Fruit fly (Drosophila melanogaster) whole organism, embryonic: Measurements from ENCODE around the gene PCNA2.

Source experiments
- Atf-2 ChIP-seq: fragments of 200-800 bp; sonication (Bioruptor generic); optimal IDR thresholded peaks from 2 replicates; lab custom pipeline; 2016; ENCODE audit warnings: missing biosample characterization, missing genetic modification characterization
- B-H1 ChIP-seq: fragments of 200-800 bp; sonication (Bioruptor generic); IDR thresholded peaks from 3 replicates; pipeline ENCODE4 v1.3.6; 2022; ENCODE audit warnings: missing biosample characterization, missing genetic modification characterization
- Bdp1 ChIP-seq: fragments of 200-800 bp; sonication (Bioruptor generic); optimal IDR thresholded peaks from 3 replicates; lab custom pipeline; 2016; ENCODE audit warnings: missing biosample characterization, missing genetic modification characterization
- C15 ChIP-seq: fragments of 200-800 bp; sonication (Bioruptor generic); IDR thresholded peaks from 3 replicates; pipeline ENCODE4 v1.3.6; 2022; ENCODE audit warnings: missing biosample characterization, missing genetic modification characterization
- CG10274 ChIP-seq: fragments of 200-800 bp; sonication (Bioruptor generic); optimal IDR thresholded peaks from 3 replicates; lab custom pipeline; 2017; ENCODE audit warnings: missing biosample characterization, mild to moderate bottlenecking, missing genetic modification characterization
- CG10565 ChIP-seq: fragments of 200-800 bp; sonication (Bioruptor generic); optimal IDR thresholded peaks from 3 replicates; lab custom pipeline; 2016; ENCODE audit warnings: missing biosample characterization, mild to moderate bottlenecking, missing genetic modification characterization
- CG10959 ChIP-seq: fragments of 200-800 bp; sonication (Bioruptor generic); IDR thresholded peaks from 2 replicates; pipeline ENCODE4 v1.3.6; 2022; ENCODE audit warnings: missing biosample characterization, missing genetic modification characterization
- CG11085 ChIP-seq: fragments of 200-800 bp; sonication (Bioruptor generic); IDR thresholded peaks from 2 replicates; pipeline ENCODE4 v1.3.6; 2022; ENCODE audit warnings: missing biosample characterization, missing genetic modification characterization
- CG16863 ChIP-seq: fragments of 200-800 bp; sonication (Bioruptor generic); optimal IDR thresholded peaks from 3 replicates; lab custom pipeline; 2016; ENCODE audit warnings: missing biosample characterization, missing genetic modification characterization
- CG18262 ChIP-seq: fragments of 200-800 bp; optimal IDR thresholded peaks from 3 replicates; lab custom pipeline; 2019; ENCODE audit warnings: missing biosample characterization, mild to moderate bottlenecking, missing genetic modification characterization, moderate library complexity
- CG2712 ChIP-seq: fragments of 200-800 bp; optimal IDR thresholded peaks from 3 replicates; lab custom pipeline; 2019; ENCODE audit warnings: missing biosample characterization, mild to moderate bottlenecking, missing genetic modification characterization, moderate library complexity
- CG2875 ChIP-seq: fragments of 200-800 bp; sonication (Bioruptor generic); optimal IDR thresholded peaks from 2 replicates; lab custom pipeline; 2017; ENCODE audit warnings: missing biosample characterization, mild to moderate bottlenecking, missing genetic modification characterization, missing genetic modification reagents
- CG3065 ChIP-seq: fragments of 200-800 bp; sonication (Bioruptor generic); optimal IDR thresholded peaks from 2 replicates; lab custom pipeline; 2016; ENCODE audit warnings: missing biosample characterization, missing genetic modification characterization
- CG31224 ChIP-seq: fragments of 200-800 bp; sonication (Bioruptor generic); IDR thresholded peaks from 2 replicates; pipeline ENCODE4 v1.3.6; 2022; ENCODE audit warnings: missing biosample characterization, missing genetic modification characterization
- CG31365 ChIP-seq: fragments of 200-800 bp; sonication (Bioruptor generic); optimal IDR thresholded peaks from 2 replicates; lab custom pipeline; 2018; ENCODE audit warnings: missing biosample characterization, mild to moderate bottlenecking, missing genetic modification characterization
- CG3407 ChIP-seq: fragments of 200-800 bp; sonication (Bioruptor generic); optimal IDR thresholded peaks from 2 replicates; lab custom pipeline; 2018; ENCODE audit warnings: missing biosample characterization, mild to moderate bottlenecking, missing genetic modification characterization
- CG34224 ChIP-seq: fragments of 200-800 bp; sonication (Bioruptor generic); IDR thresholded peaks from 3 replicates; pipeline ENCODE4 v1.3.6; 2022; ENCODE audit warnings: missing biosample characterization, missing genetic modification characterization; ENCODE audit not compliant: partially characterized antibody
- CG4730 ChIP-seq: fragments of 200-800 bp; sonication (Bioruptor generic); IDR thresholded peaks from 2 replicates; pipeline ENCODE4 v1.3.6; 2022; ENCODE audit warnings: missing biosample characterization, missing genetic modification characterization
- CG7745 ChIP-seq: fragments of 200-800 bp; sonication (Bioruptor generic); optimal IDR thresholded peaks from 2 replicates; lab custom pipeline; 2018; ENCODE audit warnings: missing biosample characterization, mild to moderate bottlenecking, missing genetic modification characterization, moderate library complexity
- CTCF ChIP-seq: fragments of 200-800 bp; sonication (Bioruptor generic); optimal IDR thresholded peaks from 2 replicates; lab custom pipeline; 2017; ENCODE audit warnings: missing biosample characterization, mild to moderate bottlenecking, missing genetic modification characterization, moderate library complexity
- D ChIP-seq, 2 experiments: fragments of 200-800 bp in 1 of 2; fragments of >200 bp in 1 of 2; sonication (Bioruptor generic) in 1 of 2; optimal IDR thresholded peaks; 2 replicates in 1 of 2; 3 replicates in 1 of 2; lab custom pipeline; 2017; ENCODE audit warnings: mild to moderate bottlenecking in 1 of 2, missing biosample characterization in 1 of 2, missing genetic modification characterization in 1 of 2, missing genetic modification reagents in 1 of 2
- Deaf1 ChIP-seq: fragments of 200-800 bp; optimal IDR thresholded peaks from 3 replicates; lab custom pipeline; 2019; ENCODE audit warnings: missing biosample characterization, mild to moderate bottlenecking, missing genetic modification characterization, moderate library complexity
- Dfd ChIP-seq, 2 experiments: fragments of >200 bp; optimal IDR thresholded peaks; 2 replicates each; lab custom pipeline; 2017; ENCODE audit warnings: missing biosample characterization in 2 of 2, missing genetic modification characterization in 2 of 2
- Fer2 ChIP-seq: fragments of 200-800 bp; sonication (Bioruptor generic); optimal IDR thresholded peaks from 2 replicates; lab custom pipeline; 2018; ENCODE audit warnings: missing biosample characterization, mild to moderate bottlenecking, missing genetic modification characterization, moderate library complexity
- Fer3 ChIP-seq: fragments of 200-800 bp; sonication (Bioruptor generic); optimal IDR thresholded peaks from 2 replicates; lab custom pipeline; 2018; ENCODE audit warnings: missing biosample characterization, mild to moderate bottlenecking, missing genetic modification characterization, moderate library complexity
- Gsc ChIP-seq: fragments of 200-800 bp; sonication (Bioruptor generic); IDR thresholded peaks from 2 replicates; pipeline ENCODE4 v1.3.6; 2022; ENCODE audit warnings: missing biosample characterization, missing genetic modification characterization
- HLHmδ ChIP-seq: fragments of 200-800 bp; sonication (Bioruptor generic); optimal IDR thresholded peaks from 2 replicates; lab custom pipeline; 2018; ENCODE audit warnings: missing biosample characterization, mild to moderate bottlenecking, missing genetic modification characterization, moderate library complexity
- Lim3 ChIP-seq: fragments of 200-800 bp; sonication (Bioruptor generic); IDR thresholded peaks from 2 replicates; pipeline ENCODE4 v1.3.6; 2022; ENCODE audit warnings: missing biosample characterization, missing genetic modification characterization
- Nf-YA ChIP-seq: fragments of 200-800 bp; sonication (Bioruptor generic); IDR thresholded peaks from 2 replicates; pipeline ENCODE4 v1.3.6; 2022; ENCODE audit warnings: missing biosample characterization, missing genetic modification characterization
- Opbp ChIP-seq: fragments of 200-800 bp; sonication (Bioruptor generic); IDR thresholded peaks from 3 replicates; pipeline ENCODE4 v1.3.6; 2022; ENCODE audit warnings: missing biosample characterization, missing genetic modification characterization; ENCODE audit not compliant: partially characterized antibody
- PHDP ChIP-seq: fragments of 200-800 bp; sonication (Bioruptor generic); optimal IDR thresholded peaks from 3 replicates; lab custom pipeline; 2018; ENCODE audit warnings: missing biosample characterization, mild to moderate bottlenecking, missing genetic modification characterization, moderate library complexity
- Xbp1 ChIP-seq: fragments of 200-800 bp; sonication (Bioruptor generic); optimal IDR thresholded peaks from 3 replicates; lab custom pipeline; 2016; ENCODE audit warnings: missing biosample characterization, mild to moderate bottlenecking, missing genetic modification characterization
- abd-A ChIP-seq: fragments of 200-800 bp; sonication (Bioruptor generic); optimal IDR thresholded peaks from 3 replicates; lab custom pipeline; 2019; ENCODE audit warnings: missing biosample characterization, mild to moderate bottlenecking, missing genetic modification characterization, moderate library complexity
- ara ChIP-seq: fragments of 200-800 bp; sonication (Bioruptor generic); IDR thresholded peaks from 2 replicates; pipeline ENCODE4 v1.3.6; 2022; ENCODE audit warnings: missing biosample characterization, missing genetic modification characterization
- bigmax ChIP-seq: fragments of 200-800 bp; sonication (Bioruptor generic); optimal IDR thresholded peaks from 2 replicates; lab custom pipeline; 2018; ENCODE audit warnings: missing biosample characterization, mild to moderate bottlenecking, missing genetic modification characterization
- br ChIP-seq: fragments of >200 bp; optimal IDR thresholded peaks from 2 replicates; lab custom pipeline; 2017
- da ChIP-seq: fragments of 200-800 bp; sonication (Bioruptor generic); optimal IDR thresholded peaks from 2 replicates; lab custom pipeline; 2016; ENCODE audit warnings: missing biosample characterization, missing genetic modification characterization
- eve ChIP-seq, 2 experiments: fragments of >200 bp; optimal IDR thresholded peaks; 2 replicates each; lab custom pipeline; 2017; ENCODE audit warnings: missing biosample characterization in 2 of 2, missing genetic modification characterization in 2 of 2
- exex ChIP-seq: fragments of 200-800 bp; sonication (Bioruptor generic); optimal IDR thresholded peaks from 4 replicates; lab custom pipeline; 2018; ENCODE audit warnings: missing biosample characterization, mild to moderate bottlenecking, missing genetic modification characterization, moderate library complexity
- gcm ChIP-seq: fragments of 200-800 bp; sonication (Bioruptor generic); optimal IDR thresholded peaks from 2 replicates; lab custom pipeline; 2019; ENCODE audit warnings: missing biosample characterization, mild to moderate bottlenecking, missing genetic modification characterization, moderate library complexity
- gsb ChIP-seq: fragments of 200-800 bp; sonication (Bioruptor generic); IDR thresholded peaks from 2 replicates; pipeline ENCODE4 v1.3.6; 2022; ENCODE audit warnings: missing biosample characterization, missing genetic modification characterization
- lmd ChIP-seq: fragments of 200-800 bp; sonication (Bioruptor generic); IDR thresholded peaks from 2 replicates; pipeline ENCODE4 v1.3.6; 2022; ENCODE audit warnings: missing biosample characterization, missing genetic modification characterization
- lola ChIP-seq, 3 experiments: fragments of >200 bp in 2 of 3; fragments of 200-800 bp in 1 of 3; sonication (Bioruptor generic) in 1 of 3; optimal IDR thresholded peaks; 2 replicates each; lab custom pipeline; 2017 to 2019; ENCODE audit warnings: missing biosample characterization in 3 of 3, missing genetic modification characterization in 3 of 3, mild to moderate bottlenecking in 1 of 3, moderate library complexity in 1 of 3
- oc ChIP-seq: fragments of 200-800 bp; sonication (Bioruptor generic); optimal IDR thresholded peaks from 2 replicates; lab custom pipeline; 2018; ENCODE audit warnings: missing biosample characterization, mild to moderate bottlenecking, missing genetic modification characterization, moderate library complexity
- org-1 ChIP-seq: fragments of 200-800 bp; sonication (Bioruptor generic); optimal IDR thresholded peaks from 2 replicates; lab custom pipeline; 2017; ENCODE audit warnings: missing biosample characterization, missing genetic modification characterization
- row ChIP-seq: fragments of 200-800 bp; sonication (Bioruptor generic); IDR thresholded peaks from 3 replicates; pipeline ENCODE4 v1.3.6; 2022; ENCODE audit warnings: missing biosample characterization, missing genetic modification characterization
- schlank ChIP-seq: fragments of 200-800 bp; sonication (Bioruptor generic); optimal IDR thresholded peaks from 2 replicates; lab custom pipeline; 2018; ENCODE audit warnings: missing biosample characterization, mild to moderate bottlenecking, missing genetic modification characterization
- sim ChIP-seq: fragments of 200-800 bp; sonication (Bioruptor generic); IDR thresholded peaks from 2 replicates; pipeline ENCODE4 v1.3.6; 2022; ENCODE audit warnings: missing biosample characterization, missing genetic modification characterization
- slbo ChIP-seq: fragments of 200-800 bp; sonication (Bioruptor generic); IDR thresholded peaks from 2 replicates; pipeline ENCODE4 v1.3.6; 2022; ENCODE audit warnings: missing biosample characterization, missing genetic modification characterization
- slou ChIP-seq: fragments of 200-800 bp; sonication (Bioruptor generic); optimal IDR thresholded peaks from 3 replicates; lab custom pipeline; 2016; ENCODE audit warnings: missing biosample characterization, missing genetic modification characterization
- tna ChIP-seq: fragments of 200-800 bp; sonication (Bioruptor generic); IDR thresholded peaks from 2 replicates; pipeline ENCODE4 v1.3.6; 2022; ENCODE audit warnings: missing biosample characterization, missing genetic modification characterization; ENCODE audit not compliant: partially characterized antibody

Gene PCNA2

dm6 chr2L:19582185-19582584, 1.6 kb downstream of the PCNA2 start, which contains the start of gene Hakai (continued):
- no peak for TF ChIP-seq PHDP (tag; lab: Kevin White, UChicago)
- no peak for TF ChIP-seq CG10959 (GFP tag; lab: Robert Waterston, UW)
- no peak for TF ChIP-seq CG11085 (GFP tag; lab: Robert Waterston, UW)
- TF ChIP-seq CG2875 (GFP tag; lab: Kevin White, UChicago), result no peak
- no peak for TF ChIP-seq abd-A (tag; lab: Kevin White, UChicago)
- peak; percentile 63 for TF ChIP-seq lmd (GFP tag; lab: Robert Waterston, UW)
- TF ChIP-seq da, result peak; percentile 39
- TF ChIP-seq CG31224 (GFP tag; lab: Robert Waterston, UW), result peak; percentile 34; the same call in 1 of the 2 replicates
- no peak for TF ChIP-seq CTCF (GFP tag; lab: Kevin White, UChicago)
- peak; percentile 86 for TF ChIP-seq slbo (GFP tag; lab: Robert Waterston, UW)
- TF ChIP-seq CG2712 (tag; lab: Kevin White, UChicago), result peak; percentile 47
- TF ChIP-seq CG16863 (GFP tag; lab: Kevin White, UChicago), result peak; percentile 48
- TF ChIP-seq slou (GFP tag; lab: Kevin White, UChicago), result peak; percentile 48
- TF ChIP-seq org-1 (GFP tag; lab: Kevin White, UChicago), result no peak
- no peak for TF ChIP-seq br
- TF ChIP-seq CG10565 (GFP tag; lab: Kevin White, UChicago), result no peak
- no peak for TF ChIP-seq Nf-YA (GFP tag; lab: Robert Waterston, UW)
- no peak for TF ChIP-seq bigmax (GFP tag; lab: Kevin White, UChicago)
- TF ChIP-seq Xbp1 (GFP tag; lab: Kevin White, UChicago), result peak; percentile 81
- no peak for TF ChIP-seq CG3407 (GFP tag; lab: Kevin White, UChicago)
- TF ChIP-seq sim, result no peak
- TF ChIP-seq D (optimal IDR thresholded peaks at IDR 0.05; lab: Kevin White, UChicago), result no peak
- peak; percentile 1 for TF ChIP-seq D (GFP tag; optimal IDR thresholded peaks at IDR 0.05; lab: Kevin White, UChicago)
- no peak for TF ChIP-seq Lim3 (GFP tag; lab: Robert Waterston, UW)
- no peak for TF ChIP-seq Atf-2 (GFP tag; lab: Kevin White, UChicago)
- TF ChIP-seq CG10274 (GFP tag; lab: Kevin White, UChicago), result no peak
- TF ChIP-seq Fer2 (tag; lab: Kevin White, UChicago), result peak; percentile 24
- no peak for TF ChIP-seq C15 (GFP tag; lab: Robert Waterston, UW)
- TF ChIP-seq CG31365 (tag; lab: Kevin White, UChicago), result no peak
- TF ChIP-seq tna (GFP tag; lab: Robert Waterston, UW), result peak; percentile 41; the same call in 1 of the 2 replicates
- peak; percentile 57; the same call in 2 of the 3 replicates for TF ChIP-seq CG34224 (GFP tag; lab: Robert Waterston, UW)
- TF ChIP-seq Dfd (GFP tag; optimal IDR thresholded peaks at IDR 0.05; lab: Kevin White, UChicago), result peak in 1 of 2 experiments; percentile 12
- peak; percentile 0 for TF ChIP-seq Fer3
- TF ChIP-seq CG18262, result peak; percentile 5
- no peak for TF ChIP-seq Deaf1 (tag; lab: Kevin White, UChicago)
- peak; percentile 73 for TF ChIP-seq row (GFP tag; lab: Robert Waterston, UW)
- TF ChIP-seq CG4730 (GFP tag; lab: Robert Waterston, UW), result no peak
- no peak for TF ChIP-seq CG7745 (tag; lab: Kevin White, UChicago)
- TF ChIP-seq HLHmδ (GFP tag; lab: Kevin White, UChicago), result no peak
- peak; percentile 13 for TF ChIP-seq gcm (GFP tag; lab: Kevin White, UChicago)
- TF ChIP-seq gsb, result no peak
- peak; percentile 12 for TF ChIP-seq schlank (tag; lab: Kevin White, UChicago)
- peak; percentile 58 for TF ChIP-seq Bdp1 (GFP tag; lab: Kevin White, UChicago)
- peak; percentile 23 for TF ChIP-seq CG3065
- peak in 1 of 3 experiments; percentile 15 for TF ChIP-seq lola (GFP tag; optimal IDR thresholded peaks at IDR 0.05; lab: Kevin White, UChicago)
- TF ChIP-seq ara (GFP tag; lab: Robert Waterston, UW), result no peak
- no peak for TF ChIP-seq eve (GFP tag; optimal IDR thresholded peaks at IDR 0.05; lab: Kevin White, UChicago)
- 0 out of 3 replicates have a peak, but pooled peaks have one; percentile 20 for TF ChIP-seq Opbp (GFP tag; lab: Robert Waterston, UW)
- TF ChIP-seq oc (tag; lab: Kevin White, UChicago), result no peak
- TF ChIP-seq B-H1 (GFP tag; lab: Robert Waterston, UW), result no peak
- no peak for TF ChIP-seq exex (tag; lab: Kevin White, UChicago)
- TF ChIP-seq Gsc (GFP tag; lab: Robert Waterston, UW), result no peak
